Fruit fly (Drosophila melanogaster) whole organism, adult: ENCODE results near the gene CG33271.

Experiments used
- CG12768 ChIP-seq: fragments of 200-800 bp; sonication (Bioruptor generic); optimal IDR thresholded peaks from 2 replicates; lab custom pipeline; 2017; ENCODE audit warnings: missing biosample characterization, missing genetic modification characterization, mild to moderate bottlenecking, moderate library complexity, missing genetic modification reagents
- CG5204 ChIP-seq: fragments of 200-800 bp; sonication (Bioruptor generic); optimal IDR thresholded peaks from 2 replicates; lab custom pipeline; 2016; ENCODE audit warnings: missing biosample characterization, missing genetic modification characterization
- CG7101 ChIP-seq: fragments of 200-800 bp; sonication (Bioruptor generic); optimal IDR thresholded peaks from 2 replicates; lab custom pipeline; 2018; ENCODE audit warnings: missing biosample characterization, mild to moderate bottlenecking, missing genetic modification characterization, moderate library complexity
- Clk ChIP-seq: fragments of 200-800 bp; sonication (Bioruptor generic); optimal IDR thresholded peaks from 2 replicates; lab custom pipeline; 2017; ENCODE audit warnings: missing biosample characterization, missing genetic modification characterization
- bab1 ChIP-seq: fragments of 200-800 bp; sonication (Bioruptor generic); optimal IDR thresholded peaks from 3 replicates; lab custom pipeline; 2019; ENCODE audit warnings: missing biosample characterization, mild to moderate bottlenecking, missing genetic modification characterization, moderate library complexity
- kay ChIP-seq: fragments of 200-800 bp; sonication (Bioruptor generic); peaks from one replicate; lab custom pipeline; 2016; ENCODE audit warnings: missing biosample characterization, missing genetic modification characterization, borderline replicate concordance
- pad ChIP-seq: fragments of 200-800 bp; sonication (Bioruptor generic); optimal IDR thresholded peaks from 3 replicates; lab custom pipeline; 2017; ENCODE audit warnings: missing biosample characterization, missing genetic modification characterization, mild to moderate bottlenecking, moderate library complexity, missing genetic modification reagents

dm6 chr3L:11542437-11542836 lies 34.9 kb downstream of the CG33271 start:
- no peak for TF ChIP-seq kay
- no peak for TF ChIP-seq CG7101 (tag; lab: Kevin White, UChicago)
- no peak for TF ChIP-seq bab1 (GFP tag; lab: Kevin White, UChicago)
- no peak for TF ChIP-seq CG12768 (GFP tag; lab: Kevin White, UChicago)
- no peak for TF ChIP-seq pad
- no peak for TF ChIP-seq Clk
- no peak for TF ChIP-seq CG5204 (GFP tag; lab: Kevin White, UChicago)
